Fruit fly (Drosophila melanogaster): ENCODE data around the gene CG13999.

The CG13999 gene

dm6 chr2L:5944305-5945282, 11.7 kb downstream of the CG13999 start (continued):
- TF ChIP-seq Nf-YC (tag; optimal IDR thresholded peaks at IDR 0.05) (no peak), bowl (GFP tag; IDR thresholded peaks at IDR 0.05) (peak; percentile 43; the same call in 1 of the 2 replicates), zfh1 (GFP tag; IDR thresholded peaks at IDR 0.05) (0 out of 3 replicates have a peak, but pooled peaks have one; percentile 34), PHDP (tag; optimal IDR thresholded peaks at IDR 0.05) (no peak), nau (GFP tag; optimal IDR thresholded peaks at IDR 0.05) (no peak), CG11723 (GFP tag; optimal IDR thresholded peaks at IDR 0.05) (no peak), Atf6 (GFP tag; IDR thresholded peaks at IDR 0.05) (peak; percentile 45; the same call in 1 of the 2 replicates), CG7372 (GFP tag; IDR thresholded peaks at IDR 0.05) (no peak), lov (optimal IDR thresholded peaks at IDR 0.05) (no peak), lov (GFP tag; IDR thresholded peaks at IDR 0.05) (no peak), cwo (GFP tag; optimal IDR thresholded peaks at IDR 0.05) (peak; percentile 95), CG9797 (GFP tag; optimal IDR thresholded peaks at IDR 0.05) (no peak), cg (GFP tag; optimal IDR thresholded peaks at IDR 0.05) (no peak), NC2α (GFP tag; optimal IDR thresholded peaks at IDR 0.05) (peak; percentile 50), CG30403 (GFP tag; optimal IDR thresholded peaks at IDR 0.05) (no peak), bbx (GFP tag; IDR thresholded peaks at IDR 0.05; ENCODE audit: partially characterized antibody) (peak; percentile 21; the same call in 1 of the 2 replicates), CG10543 (GFP tag; optimal IDR thresholded peaks at IDR 0.05) (peak; percentile 38), CG32772 (GFP tag; IDR thresholded peaks at IDR 0.05) (no peak), CG3726 (GFP tag; IDR thresholded peaks at IDR 0.05) (no peak), Adf1 (GFP tag; IDR thresholded peaks at IDR 0.05) (no peak), jumu (GFP tag; optimal IDR thresholded peaks at IDR 0.05) (peak; percentile 23), zen2 (GFP tag; IDR thresholded peaks at IDR 0.05; ENCODE audit: partially characterized antibody) (peak; percentile 53; the same call in 2 of the 3 replicates), E2f1 (GFP tag; IDR thresholded peaks at IDR 0.05) (no peak), CG10654 (GFP tag; optimal IDR thresholded peaks at IDR 0.05) (no peak), inv (GFP tag; IDR thresholded peaks at IDR 0.05; ENCODE audit: partially characterized antibody) (no peak), CG13287 (GFP tag; IDR thresholded peaks at IDR 0.05; ENCODE audit: partially characterized antibody) (no peak), CG18599 (GFP tag; optimal IDR thresholded peaks at IDR 0.05) (no peak), CG31441 (GFP tag; IDR thresholded peaks at IDR 0.05) (no peak), CG9817 (tag; optimal IDR thresholded peaks at IDR 0.05) (no peak), Meics (GFP tag; optimal IDR thresholded peaks at IDR 0.05) (no peak), Vsx1 (GFP tag; optimal IDR thresholded peaks at IDR 0.05) (peak; percentile 95), Fer3 (tag; optimal IDR thresholded peaks at IDR 0.05) (no peak), CG42726 (GFP tag; IDR thresholded peaks at IDR 0.05; ENCODE audit: partially characterized antibody) (0 out of 2 replicates have a peak, but pooled peaks have one; percentile 53), fd96Cb (tag; optimal IDR thresholded peaks at IDR 0.05) (no peak), emc (GFP tag; optimal IDR thresholded peaks at IDR 0.05) (no peak)

dm6 chr2L:5943229-5944078, 12.8 kb downstream of the CG13999 start, which contains the start of the genes Sfp26Ad and Gpdh1:
Gene Sfp26Ad, minus strand, starts transcription at chr2L:5943304.
Gene Gpdh1, plus strand, starts transcription at chr2L:5943643.
- TF ChIP-seq CG10267 (tag; optimal IDR thresholded peaks at IDR 0.05) = peak; percentile 98
- TF ChIP-seq repo (GFP tag; optimal IDR thresholded peaks at IDR 0.05) = peak; percentile 72
- TF ChIP-seq Oli (tag; optimal IDR thresholded peaks at IDR 0.05) = peak; percentile 22
- TF ChIP-seq D (optimal IDR thresholded peaks at IDR 0.05) = no peak
- TF ChIP-seq D (GFP tag; optimal IDR thresholded peaks at IDR 0.05) = peak; percentile 47
- no peak for TF ChIP-seq MTF-1 (GFP tag; optimal IDR thresholded peaks at IDR 0.05; ENCODE audit: borderline replicate concordance)
- TF ChIP-seq CG7556 (GFP tag; optimal IDR thresholded peaks at IDR 0.05) = peak; percentile 78
- peak; percentile 31 for TF ChIP-seq gfzf (GFP tag; optimal IDR thresholded peaks at IDR 0.05)
- peak; percentile 70 for TF ChIP-seq Hr3 (GFP tag; optimal IDR thresholded peaks at IDR 0.05)
- TF ChIP-seq CG18619 (GFP tag; optimal IDR thresholded peaks at IDR 0.05) = peak; percentile 58
- TF ChIP-seq Dfd (GFP tag; optimal IDR thresholded peaks at IDR 0.05) = no peak
- peak; percentile 55 for TF ChIP-seq Lhr (GFP tag; optimal IDR thresholded peaks at IDR 0.05)
- TF ChIP-seq Xbp1 (GFP tag; optimal IDR thresholded peaks at IDR 0.05) = peak; percentile 86
